Worm (Caenorhabditis elegans) whole organism, mixed stage, embryonic: ENCODE measurements around the gene C10A4.3.

ENCODE experiments used
- lin-13 ChIP-seq: fragments of 150-350 bp; optimal IDR thresholded peaks from 2 replicates; lab custom pipeline; 2014; ENCODE audit warnings: missing biosample characterization, missing genetic modification characterization
- tbx-8 ChIP-seq: fragments of 200-800 bp; sonication (Bioruptor generic); optimal IDR thresholded peaks from 2 replicates; lab custom pipeline; 2018; ENCODE audit warnings: mild to moderate bottlenecking, missing genetic modification characterization, moderate library complexity, missing compliant biosample characterization

DNA sequence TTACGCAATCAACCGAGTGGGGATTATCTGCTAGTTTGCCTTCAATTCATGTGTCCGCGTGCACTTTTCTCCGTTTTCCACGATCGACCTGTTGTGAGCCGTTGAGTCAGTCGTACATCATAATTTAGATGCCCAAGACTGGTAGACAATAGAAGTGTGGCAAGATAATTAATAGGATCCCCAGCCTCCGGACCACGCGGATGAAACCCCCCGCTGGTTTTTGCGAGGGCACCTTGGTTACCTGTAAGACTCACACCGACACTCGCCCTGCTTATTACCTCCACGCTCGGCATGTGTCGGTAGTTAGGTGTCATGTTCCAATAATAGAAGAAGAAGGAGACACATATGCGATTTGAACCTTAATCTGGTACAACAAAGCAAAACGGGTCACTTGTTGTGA, 50.5 kb downstream of the C10A4.3 start:
- TF ChIP-seq lin-13 (tag; lab: Kevin White, UChicago) (no peak), tbx-8 (no peak)
